Worm (Caenorhabditis elegans): Measurements from ENCODE around the gene mrpl-41.

The mrpl-41 gene

DNA sequence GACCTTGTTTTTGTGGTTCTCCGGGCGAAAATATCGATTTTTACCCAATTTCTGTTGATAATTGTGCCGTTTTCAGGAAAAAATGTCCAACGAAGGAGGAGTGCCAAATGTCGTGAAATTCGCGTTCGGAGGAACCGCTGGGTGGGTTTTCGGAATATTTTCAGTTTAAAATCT, 2.3 kb upstream of the mrpl-41 start, which contains the start of gene misc-1:
misc-1 (plus strand) TSS at position 75 of the 174 bp plus-strand sequence.
- no peak for TF ChIP-seq ces-1 (GFP tag; optimal IDR thresholded peaks at IDR 0.05)
- TF ChIP-seq nhr-237 (tag; optimal IDR thresholded peaks at IDR 0.05) = no peak

DNA sequence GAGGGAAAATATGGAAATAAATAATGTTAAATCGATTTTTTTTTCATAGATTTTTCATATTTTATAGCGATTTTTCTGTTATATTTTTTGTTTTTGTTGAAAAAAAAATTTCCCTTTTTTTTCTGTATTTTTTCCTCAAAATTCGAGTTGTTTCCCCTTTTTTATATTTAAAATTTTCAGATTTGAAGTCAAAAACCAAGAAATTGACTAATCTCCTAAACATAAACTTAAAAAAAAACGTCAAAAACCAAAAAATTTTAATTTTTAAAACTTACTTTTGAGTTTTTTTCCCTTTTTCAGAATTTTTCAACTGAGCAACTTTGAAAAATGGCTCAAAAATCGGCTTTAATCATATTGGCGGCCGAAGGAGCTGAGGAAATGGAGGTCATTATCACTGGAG, 1.5 kb downstream of the mrpl-41 start, which contains the start of gene djr-1.1:
djr-1.1 (plus strand) TSS at position 301 of the 400 bp plus-strand sequence.
- TF ChIP-seq blmp-1 (tag; optimal IDR thresholded peaks at IDR 0.05) = no peak
- no peak for TF ChIP-seq mls-2 (tag; optimal IDR thresholded peaks at IDR 0.05)
- TF ChIP-seq M03D4.4 (tag; optimal IDR thresholded peaks at IDR 0.05) = no peak
- TF ChIP-seq ceh-39 (tag; optimal IDR thresholded peaks at IDR 0.05) = no peak
- TF ChIP-seq unc-120 (tag; optimal IDR thresholded peaks at IDR 0.05; ENCODE audit: poor library complexity, severe bottlenecking) = no peak
- TF ChIP-seq ces-1 (GFP tag; optimal IDR thresholded peaks at IDR 0.05) = no peak
- TF ChIP-seq unc-62 (GFP tag; optimal IDR thresholded peaks at IDR 0.05) = no peak
- TF ChIP-seq lsy-2 (tag; optimal IDR thresholded peaks at IDR 0.05) = no peak
- no peak for TF ChIP-seq ham-2 (GFP tag; optimal IDR thresholded peaks at IDR 0.05)
- TF ChIP-seq nhr-28 (tag; optimal IDR thresholded peaks at IDR 0.05) = no peak
- no peak for TF ChIP-seq nhr-2 (tag; optimal IDR thresholded peaks at IDR 0.05)
- TF ChIP-seq lin-32 (GFP tag; optimal IDR thresholded peaks at IDR 0.05) = no peak

DNA sequence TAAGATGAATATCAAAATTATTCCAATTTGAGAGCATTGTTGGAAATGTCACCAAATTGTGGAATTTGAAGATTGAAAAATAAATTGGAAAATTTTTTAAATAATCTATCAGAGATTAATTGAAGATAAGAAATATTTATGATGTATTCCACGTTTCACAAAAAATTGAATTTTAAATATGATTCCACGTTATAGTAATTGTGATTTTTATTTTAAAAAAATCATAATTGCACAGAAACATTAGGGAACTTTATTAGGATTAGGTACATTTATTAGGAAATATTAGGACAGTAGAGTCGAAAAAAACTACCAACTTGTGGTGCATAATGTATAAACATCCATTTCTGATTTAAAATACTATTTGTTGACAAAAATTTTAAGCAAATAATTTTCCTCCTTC, 5.9 kb downstream of the mrpl-41 start, which contains the start of gene B0432.11:
B0432.11 (minus strand) TSS at position 101 of the 400 bp plus-strand sequence.
- TF ChIP-seq sptf-1 (tag; optimal IDR thresholded peaks at IDR 0.05) = no peak
- TF ChIP-seq ztf-11 (tag; optimal IDR thresholded peaks at IDR 0.05) = no peak
- no peak for TF ChIP-seq nhr-76 (tag; optimal IDR thresholded peaks at IDR 0.05)
- no peak for TF ChIP-seq pha-4 (tag; optimal IDR thresholded peaks at IDR 0.05)
- no peak for TF ChIP-seq zip-8 (tag; optimal IDR thresholded peaks at IDR 0.05)
- TF ChIP-seq mep-1 (tag; optimal IDR thresholded peaks at IDR 0.05) = no peak
- no peak for TF ChIP-seq elt-1 (tag; optimal IDR thresholded peaks at IDR 0.05; ENCODE audit: borderline replicate concordance, insufficient read depth)
- no peak for TF ChIP-seq M03D4.4 (tag; optimal IDR thresholded peaks at IDR 0.05)
- TF ChIP-seq ces-1 (GFP tag; optimal IDR thresholded peaks at IDR 0.05) = no peak
- no peak for TF ChIP-seq tbx-8 (GFP tag; optimal IDR thresholded peaks at IDR 0.05)
- no peak for TF ChIP-seq ceh-83 (GFP tag; optimal IDR thresholded peaks at IDR 0.05)
- no peak for TF ChIP-seq sem-2 (GFP tag; optimal IDR thresholded peaks at IDR 0.05)
- no peak for TF ChIP-seq nhr-28 (tag; optimal IDR thresholded peaks at IDR 0.05)
- no peak for TF ChIP-seq unc-62 (GFP tag; optimal IDR thresholded peaks at IDR 0.05)

- TF ChIP-seq ham-2 (GFP tag; optimal IDR thresholded peaks at IDR 0.05) = no peak
- no peak for TF ChIP-seq zip-8 (tag; optimal IDR thresholded peaks at IDR 0.05)
- no peak for TF ChIP-seq pha-4 (tag; optimal IDR thresholded peaks at IDR 0.05)
- no peak for TF ChIP-seq cnd-1 (tag; optimal IDR thresholded peaks at IDR 0.05)
- no peak for TF ChIP-seq elt-1 (tag; optimal IDR thresholded peaks at IDR 0.05; ENCODE audit: borderline replicate concordance, insufficient read depth)
- TF ChIP-seq ceh-39 (tag; optimal IDR thresholded peaks at IDR 0.05) = no peak
- TF ChIP-seq nhr-2 (tag; optimal IDR thresholded peaks at IDR 0.05) = no peak
- no peak for TF ChIP-seq ces-1 (GFP tag; optimal IDR thresholded peaks at IDR 0.05)
Observed at ce11 chrII:296911-297440, 8.2 kb downstream of the mrpl-41 start, which contains the start of the genes clec-117 and B0432.1. Gene clec-117 (minus strand): TSS chrII:297011. Gene B0432.1 (plus strand): TSS chrII:297390.

DNA sequence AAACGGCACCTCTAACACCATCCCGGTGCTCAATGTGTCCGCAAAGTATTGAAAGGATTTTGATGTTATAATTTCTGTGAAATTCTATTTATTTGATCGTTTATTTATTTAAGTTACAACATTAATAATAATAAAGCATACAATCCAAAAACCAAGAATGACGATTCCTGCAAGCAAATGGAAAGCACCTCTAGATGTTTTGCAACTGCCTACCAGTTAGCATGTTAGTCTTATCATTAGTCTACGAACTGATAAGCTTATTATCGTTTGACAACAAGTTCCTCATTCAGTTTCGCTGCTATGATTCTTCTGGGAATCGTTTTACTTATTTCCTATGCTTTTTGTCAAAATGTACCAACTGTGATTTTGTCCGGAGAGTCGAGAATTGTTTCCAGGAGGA, 10.9 kb downstream of the mrpl-41 start, which contains the start of gene K01A2.6:
K01A2.6 (plus strand) TSS at position 301 of the 400 bp plus-strand sequence.
- TF ChIP-seq elt-3 (tag; optimal IDR thresholded peaks at IDR 0.05) (no peak), nhr-76 (tag; optimal IDR thresholded peaks at IDR 0.05) (no peak), flh-1 (GFP tag; optimal IDR thresholded peaks at IDR 0.05) (no peak), M03D4.4 (tag; optimal IDR thresholded peaks at IDR 0.05) (no peak), nhr-237 (tag; optimal IDR thresholded peaks at IDR 0.05) (no peak), tbx-8 (GFP tag; optimal IDR thresholded peaks at IDR 0.05) (no peak), pha-4 (tag; optimal IDR thresholded peaks at IDR 0.05) (no peak)

- peak; percentile 95 for TF ChIP-seq blmp-1 (tag; optimal IDR thresholded peaks at IDR 0.05)
- no peak for TF ChIP-seq elt-1 (tag; optimal IDR thresholded peaks at IDR 0.05; ENCODE audit: borderline replicate concordance, insufficient read depth)
- peak; percentile 40 for TF ChIP-seq unc-62 (GFP tag; optimal IDR thresholded peaks at IDR 0.05)
- no peak for TF ChIP-seq pha-4 (tag; optimal IDR thresholded peaks at IDR 0.05)
Observed at ce11 chrII:300977-301772, 12.4 kb downstream of the mrpl-41 start, which contains the start of gene K01A2.5. Gene K01A2.5 (plus strand): TSS chrII:301273.

Data from whole organism, mixed stage, embryonic.